Fruit fly (Drosophila melanogaster): ENCODE results near the gene REPTOR.

Gene REPTOR

DNA sequence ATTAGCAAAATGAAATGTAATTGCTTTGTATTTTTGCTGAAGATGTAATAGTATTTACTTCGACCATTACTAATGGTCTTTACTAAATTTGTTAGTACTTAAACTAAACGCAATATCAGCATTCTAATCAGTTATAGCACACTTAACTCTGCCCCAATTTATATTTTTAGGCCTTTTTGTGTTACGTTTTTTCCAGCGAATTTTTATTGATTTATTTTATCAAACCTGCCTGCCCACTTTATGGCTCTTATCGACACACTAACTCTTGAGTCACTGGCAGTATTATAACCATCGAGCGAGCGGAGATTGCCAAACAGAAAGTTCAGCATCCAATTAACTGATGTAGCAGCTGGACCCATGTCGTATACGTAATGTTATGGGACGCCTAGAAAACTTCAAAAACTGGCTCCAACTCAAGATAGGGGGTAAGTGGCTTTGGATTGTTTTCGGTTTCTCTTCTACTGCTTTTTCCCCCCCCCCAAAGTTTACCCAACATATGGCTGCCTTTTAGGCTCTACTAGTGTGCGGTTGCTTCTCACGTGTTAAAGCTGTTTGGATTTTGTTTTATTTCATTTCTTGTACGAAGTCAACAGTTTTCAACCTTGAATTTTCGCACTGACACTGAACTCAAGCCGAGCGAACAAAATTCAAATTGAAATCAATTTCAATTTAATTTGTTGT, 12.9 kb downstream of the REPTOR start (continued):
- TF ChIP-seq CG13775 (GFP tag; optimal IDR thresholded peaks at IDR 0.05) (no peak), abd-A (tag; optimal IDR thresholded peaks at IDR 0.05) (peak; percentile 68), exex (tag; optimal IDR thresholded peaks at IDR 0.05) (peak; percentile 44), B-H2 (GFP tag; optimal IDR thresholded peaks at IDR 0.05) (peak; percentile 19)

dm6 chr3R:24568251-24568932, 14.3 kb downstream of the REPTOR start:
- no peak for TF ChIP-seq CG17361 (GFP tag; IDR thresholded peaks at IDR 0.05)
- no peak for TF ChIP-seq ATbp (GFP tag; optimal IDR thresholded peaks at IDR 0.05)
- TF ChIP-seq CG6175 (GFP tag; IDR thresholded peaks at IDR 0.05), result peak; percentile 60; the same call in 1 of the 3 replicates
- no peak for TF ChIP-seq CG16815 (GFP tag; optimal IDR thresholded peaks at IDR 0.05)
- TF ChIP-seq Ssrp (tag; optimal IDR thresholded peaks at IDR 0.05), result no peak
- no peak for TF ChIP-seq stwl (tag; optimal IDR thresholded peaks at IDR 0.05)
- TF ChIP-seq Chrac-16 (GFP tag; optimal IDR thresholded peaks at IDR 0.05), result no peak
- no peak for TF ChIP-seq CG3995 (GFP tag; optimal IDR thresholded peaks at IDR 0.05)
- no peak for TF ChIP-seq tx (GFP tag; optimal IDR thresholded peaks at IDR 0.05)
- TF ChIP-seq CG11456 (GFP tag; IDR thresholded peaks at IDR 0.05), result no peak
- TF ChIP-seq trem (tag; optimal IDR thresholded peaks at IDR 0.05), result no peak
- TF ChIP-seq CG13424 (tag; optimal IDR thresholded peaks at IDR 0.05), result no peak
- TF ChIP-seq ssp (GFP tag; IDR thresholded peaks at IDR 0.05), result no peak
- TF ChIP-seq BtbVII (GFP tag; optimal IDR thresholded peaks at IDR 0.05), result no peak
- no peak for TF ChIP-seq Atf6 (GFP tag; IDR thresholded peaks at IDR 0.05)
- no peak for TF ChIP-seq chm (GFP tag; IDR thresholded peaks at IDR 0.05)
- TF ChIP-seq zfh2 (GFP tag; optimal IDR thresholded peaks at IDR 0.05), result no peak
- no peak for TF ChIP-seq Rfx (GFP tag; IDR thresholded peaks at IDR 0.05)
- TF ChIP-seq CG4820 (GFP tag; optimal IDR thresholded peaks at IDR 0.05), result no peak
- no peak for TF ChIP-seq prd (optimal IDR thresholded peaks at IDR 0.05)
- no peak for TF ChIP-seq prd (GFP tag; IDR thresholded peaks at IDR 0.05)
- peak; percentile 19 for TF ChIP-seq CG15479 (GFP tag; optimal IDR thresholded peaks at IDR 0.05)
- TF ChIP-seq Sox102F (GFP tag; optimal IDR thresholded peaks at IDR 0.05), result no peak
- no peak for TF ChIP-seq MTF-1 (GFP tag; optimal IDR thresholded peaks at IDR 0.05; ENCODE audit: borderline replicate concordance)
- no peak for TF ChIP-seq salm (tag; optimal IDR thresholded peaks at IDR 0.05)
- TF ChIP-seq CG11695 (GFP tag; IDR thresholded peaks at IDR 0.05), result no peak
- no peak for TF ChIP-seq mam (GFP tag; optimal IDR thresholded peaks at IDR 0.05)
- TF ChIP-seq CG10543 (GFP tag; optimal IDR thresholded peaks at IDR 0.05), result peak; percentile 18
- no peak for TF ChIP-seq CG10274 (GFP tag; optimal IDR thresholded peaks at IDR 0.05)
- no peak for TF ChIP-seq Gug (GFP tag; IDR thresholded peaks at IDR 0.05)
- peak; percentile 92 for TF ChIP-seq cwo (GFP tag; optimal IDR thresholded peaks at IDR 0.05)
- no peak for TF ChIP-seq gcm (GFP tag; optimal IDR thresholded peaks at IDR 0.05)
- TF ChIP-seq pho (GFP tag; optimal IDR thresholded peaks at IDR 0.05), result no peak
- TF ChIP-seq bcd (GFP tag; optimal IDR thresholded peaks at IDR 0.05), result no peak
- no peak for TF ChIP-seq H15 (GFP tag; IDR thresholded peaks at IDR 0.05)
- TF ChIP-seq gfzf (GFP tag; optimal IDR thresholded peaks at IDR 0.05), result no peak
- no peak for TF ChIP-seq CG5180 (GFP tag; optimal IDR thresholded peaks at IDR 0.05)
- TF ChIP-seq CG8290 (GFP tag; optimal IDR thresholded peaks at IDR 0.05), result no peak
- TF ChIP-seq CG8290 (tag; optimal IDR thresholded peaks at IDR 0.05), result peak in 1 of 2 experiments; percentile 16
- no peak for TF ChIP-seq Dfd (GFP tag; optimal IDR thresholded peaks at IDR 0.05)
- no peak for TF ChIP-seq CG31388 (GFP tag; optimal IDR thresholded peaks at IDR 0.05)
- no peak for TF ChIP-seq CG2129 (GFP tag; IDR thresholded peaks at IDR 0.05; ENCODE audit: partially characterized antibody)
- TF ChIP-seq CG9727 (GFP tag; optimal IDR thresholded peaks at IDR 0.05), result no peak
- TF ChIP-seq wor (GFP tag; IDR thresholded peaks at IDR 0.05), result no peak
